Worm (Caenorhabditis elegans) whole organism, L4 larva: Measurements from ENCODE around the gene tomm-70.

Source experiments
- ama-1 ChIP-seq: fragments of 150-350 bp; optimal IDR thresholded peaks from 2 replicates; lab custom pipeline; 2014; ENCODE audit warnings: inconsistent platforms, mixed read lengths
- ctbp-1 ChIP-seq: fragments of 200-800 bp; sonication (Bioruptor generic); IDR thresholded peaks from 2 replicates; pipeline ENCODE4 v1.3.6; 2022; ENCODE audit warnings: missing genetic modification reagents, missing genetic modification characterization, missing compliant biosample characterization
- dpl-1 ChIP-seq: fragments of 150-350 bp; optimal IDR thresholded peaks from 2 replicates; lab custom pipeline; 2014; ENCODE audit warnings: missing biosample characterization, missing genetic modification reagents, missing genetic modification characterization
- dve-1 ChIP-seq: sonication (generic microtip); optimal IDR thresholded peaks from 2 replicates; lab custom pipeline; 2017; ENCODE audit warnings: antibody characterized with exemption, mild to moderate bottlenecking, missing genetic modification characterization, missing compliant biosample characterization; ENCODE audit not compliant: insufficient read depth
- egl-27 ChIP-seq: sonication (generic microtip); optimal IDR thresholded peaks from 3 replicates; lab custom pipeline; 2017; ENCODE audit warnings: missing biosample characterization, missing genetic modification reagents, missing genetic modification characterization
- fos-1 ChIP-seq: fragments of 150-350 bp; optimal IDR thresholded peaks from 2 replicates; lab custom pipeline; 2014; ENCODE audit warnings: missing biosample characterization, missing genetic modification characterization
- lin-29 ChIP-seq: fragments of 200-800 bp; sonication (Bioruptor generic); IDR thresholded peaks from 2 replicates; pipeline ENCODE4 v1.3.6; 2022; ENCODE audit warnings: missing genetic modification reagents, missing genetic modification characterization, missing compliant biosample characterization
- lin-39 ChIP-seq: fragments of 150-350 bp; optimal IDR thresholded peaks from 2 replicates; lab custom pipeline; 2014; ENCODE audit warnings: missing biosample characterization, missing genetic modification reagents, missing genetic modification characterization
- mep-1 ChIP-seq: fragments of 150-350 bp; sonication (generic microtip); optimal IDR thresholded peaks from 3 replicates; lab custom pipeline; 2014; ENCODE audit warnings: missing biosample characterization, missing genetic modification characterization
- nhr-11 ChIP-seq: fragments of 150-350 bp; optimal IDR thresholded peaks from 2 replicates; lab custom pipeline; 2014; ENCODE audit warnings: missing biosample characterization, missing genetic modification characterization
- nhr-237 ChIP-seq: sonication (generic microtip); optimal IDR thresholded peaks from 2 replicates; lab custom pipeline; 2017; ENCODE audit warnings: missing biosample characterization, missing genetic modification characterization
- nhr-25 ChIP-seq: sonication (generic microtip); optimal IDR thresholded peaks from 2 replicates; lab custom pipeline; 2017; ENCODE audit warnings: missing genetic modification characterization, mild to moderate bottlenecking, missing compliant biosample characterization, antibody characterized with exemption, moderate library complexity, borderline replicate concordance; ENCODE audit not compliant: insufficient read depth
- unc-130 ChIP-seq: sonication (generic microtip); optimal IDR thresholded peaks from 2 replicates; lab custom pipeline; 2016; ENCODE audit warnings: missing genetic modification reagents, missing genetic modification characterization, missing compliant biosample characterization
- unc-39 ChIP-seq: sonication (generic microtip); optimal IDR thresholded peaks from 2 replicates; lab custom pipeline; 2017; ENCODE audit warnings: missing biosample characterization, missing genetic modification characterization

- TF ChIP-seq egl-27 (tag; lab: Kevin White, UChicago) (no peak), mep-1 (tag; lab: Kevin White, UChicago) (no peak), lin-39 (tag; lab: Kevin White, UChicago) (no peak), nhr-237 (tag; lab: Kevin White, UChicago) (no peak), ama-1 (lab: Kevin White, UChicago) (no peak), unc-39 (tag; lab: Kevin White, UChicago) (no peak), nhr-11 (tag; lab: Kevin White, UChicago) (no peak), lin-29 (GFP tag; lab: Robert Waterston, UW) (no peak), nhr-25 (no peak), ctbp-1 (GFP tag; lab: Robert Waterston, UW) (no peak), unc-130 (no peak), dve-1 (no peak), fos-1 (tag; lab: Kevin White, UChicago) (no peak), dpl-1 (GFP tag; lab: Kevin White, UChicago) (no peak)
Measured at ce11 chrIII:8763111-8763510, 8.6 kb upstream of the tomm-70 start.
